Worm (Caenorhabditis elegans): Measurements from ENCODE around the gene mml-1.

Gene mml-1

ce11 chrIII:7376143-7376802 is 1.7 kb upstream of the mml-1 start (continued):
- no peak for TF ChIP-seq ceh-24 (tag; optimal IDR thresholded peaks at IDR 0.05)
- no peak for TF ChIP-seq pqm-1 (tag; optimal IDR thresholded peaks at IDR 0.05)
- TF ChIP-seq unc-55 (GFP tag; optimal IDR thresholded peaks at IDR 0.05): peak; percentile 12
- no peak for TF ChIP-seq Y22D7AL.16 (tag; optimal IDR thresholded peaks at IDR 0.05)
- TF ChIP-seq rnt-1 (tag; optimal IDR thresholded peaks at IDR 0.05): no peak
- TF ChIP-seq unc-3 (GFP tag; conservative IDR thresholded peaks at IDR 0.05): no peak
- no peak for TF ChIP-seq unc-3 (tag; optimal IDR thresholded peaks at IDR 0.05)
- no peak for TF ChIP-seq hlh-15 (tag; optimal IDR thresholded peaks at IDR 0.05)
- TF ChIP-seq ttx-3 (tag; optimal IDR thresholded peaks at IDR 0.05): no peak
- peak; percentile 20 for TF ChIP-seq unc-42 (tag; optimal IDR thresholded peaks at IDR 0.05)
- no peak for TF ChIP-seq dve-1 (tag; optimal IDR thresholded peaks at IDR 0.05)
- no peak for TF ChIP-seq F13H6.1 (tag; optimal IDR thresholded peaks at IDR 0.05)
- no peak for TF ChIP-seq ama-1 (optimal IDR thresholded peaks at IDR 0.05)
- no peak for TF ChIP-seq ceh-48 (tag; optimal IDR thresholded peaks at IDR 0.05)
- no peak for TF ChIP-seq C08G9.2 (tag; optimal IDR thresholded peaks at IDR 0.05)
- no peak for TF ChIP-seq zip-5 (tag; optimal IDR thresholded peaks at IDR 0.05)
- no peak for TF ChIP-seq C38D4.7 (GFP tag; optimal IDR thresholded peaks at IDR 0.05)
- no peak for TF ChIP-seq fax-1 (tag; optimal IDR thresholded peaks at IDR 0.05)
- TF ChIP-seq tbx-2 (tag; optimal IDR thresholded peaks at IDR 0.05): peak; percentile 41
- TF ChIP-seq madf-2 (tag; optimal IDR thresholded peaks at IDR 0.05): no peak

DNA sequence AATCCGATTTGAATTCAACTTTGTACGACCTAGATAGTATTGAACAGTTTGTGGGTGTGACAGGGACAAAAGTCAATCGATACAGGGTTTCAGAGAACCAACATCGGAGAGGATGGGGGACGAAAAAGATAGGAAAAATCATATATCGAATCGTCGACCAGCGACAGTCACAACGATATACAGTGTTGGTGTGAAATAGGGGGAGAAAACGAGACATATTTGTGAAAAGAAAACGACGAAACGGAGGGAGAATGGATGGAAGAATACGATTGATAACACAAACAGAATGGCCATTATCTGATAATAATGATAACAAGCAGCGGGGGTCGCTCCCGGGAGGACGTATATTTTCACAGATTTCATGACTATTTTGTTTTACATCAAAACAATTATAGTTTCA is 903 bp upstream of the mml-1 start:
- TF ChIP-seq unc-42 (tag; optimal IDR thresholded peaks at IDR 0.05) (no peak), hlh-8 (tag; optimal IDR thresholded peaks at IDR 0.05) (no peak), ceh-34 (tag; optimal IDR thresholded peaks at IDR 0.05) (no peak), elt-2 (tag; optimal IDR thresholded peaks at IDR 0.05) (peak; percentile 61)

DNA sequence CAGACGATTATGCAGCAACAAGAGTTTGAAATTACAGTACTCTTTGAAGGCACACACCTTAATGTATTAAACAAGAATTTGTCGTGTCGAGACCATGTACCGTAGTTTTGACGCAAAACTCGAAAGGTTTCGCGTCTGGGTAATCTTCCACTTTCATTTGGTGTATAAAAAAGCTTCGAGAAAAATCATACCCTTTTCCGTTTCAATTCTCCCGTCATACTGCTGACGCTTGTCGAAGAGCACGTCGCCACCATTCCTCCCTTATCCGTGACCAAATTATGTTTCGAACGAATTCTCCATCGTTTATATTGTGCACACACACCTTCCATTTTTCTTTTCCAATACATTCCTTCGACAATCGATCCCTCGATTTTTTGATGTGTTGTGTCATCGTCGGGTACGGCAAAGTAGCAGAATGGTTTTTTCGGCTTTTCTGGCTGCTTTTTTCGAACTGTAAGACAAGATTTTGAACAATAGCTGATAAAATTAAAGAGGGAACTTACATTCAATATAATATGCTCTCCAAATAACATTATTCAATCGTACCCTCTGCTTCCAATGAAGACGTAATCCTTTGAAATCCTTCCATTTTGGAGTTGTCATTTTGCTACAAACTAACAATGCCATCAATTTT is 612 bp downstream of the mml-1 start:
- TF ChIP-seq unc-86 (tag; optimal IDR thresholded peaks at IDR 0.05) (no peak), fax-1 (tag; optimal IDR thresholded peaks at IDR 0.05) (no peak), nhr-232 (tag; optimal IDR thresholded peaks at IDR 0.05) (no peak), che-1 (tag; optimal IDR thresholded peaks at IDR 0.05) (no peak), madf-2 (tag; optimal IDR thresholded peaks at IDR 0.05) (no peak), ceh-14 (tag; optimal IDR thresholded peaks at IDR 0.05) (no peak), unc-55 (GFP tag; optimal IDR thresholded peaks at IDR 0.05) (no peak), zip-5 (tag; optimal IDR thresholded peaks at IDR 0.05) (no peak), elt-2 (tag; optimal IDR thresholded peaks at IDR 0.05) (no peak), fkh-10 (GFP tag; optimal IDR thresholded peaks at IDR 0.05) (no peak), lin-11 (tag; optimal IDR thresholded peaks at IDR 0.05) (no peak), nfya-1 (tag; optimal IDR thresholded peaks at IDR 0.05) (no peak), ceh-2 (tag; optimal IDR thresholded peaks at IDR 0.05) (no peak), C08G9.2 (tag; optimal IDR thresholded peaks at IDR 0.05) (no peak), hlh-13 (GFP tag; optimal IDR thresholded peaks at IDR 0.05) (no peak), pat-9 (tag; optimal IDR thresholded peaks at IDR 0.05) (no peak), T23F11.4 (GFP tag; optimal IDR thresholded peaks at IDR 0.05) (no peak), pha-4 (tag; optimal IDR thresholded peaks at IDR 0.05) (no peak), eyg-1 (tag; optimal IDR thresholded peaks at IDR 0.05) (no peak), ceh-30 (tag; optimal IDR thresholded peaks at IDR 0.05) (no peak)

ce11 chrIII:7370569-7370968 is 4.0 kb downstream of the mml-1 start:
- TF ChIP-seq ref-2 (tag; optimal IDR thresholded peaks at IDR 0.05): no peak
- no peak for TF ChIP-seq pag-3 (tag; optimal IDR thresholded peaks at IDR 0.05; ENCODE audit: borderline replicate concordance)
- no peak for TF ChIP-seq ceh-30 (tag; optimal IDR thresholded peaks at IDR 0.05)
- TF ChIP-seq ceh-14 (tag; optimal IDR thresholded peaks at IDR 0.05): no peak
- no peak for TF ChIP-seq C08G9.2 (tag; optimal IDR thresholded peaks at IDR 0.05)
- no peak for TF ChIP-seq eyg-1 (tag; optimal IDR thresholded peaks at IDR 0.05)
- TF ChIP-seq syd-9 (tag; optimal IDR thresholded peaks at IDR 0.05): no peak
- no peak for TF ChIP-seq sdc-2 (tag; optimal IDR thresholded peaks at IDR 0.05)
- TF ChIP-seq unc-42 (tag; optimal IDR thresholded peaks at IDR 0.05): no peak
- TF ChIP-seq ceh-6 (GFP tag; optimal IDR thresholded peaks at IDR 0.05): no peak
- no peak for TF ChIP-seq elt-2 (tag; optimal IDR thresholded peaks at IDR 0.05)
- TF ChIP-seq fkh-6 (tag; optimal IDR thresholded peaks at IDR 0.05): no peak

Measured in whole organism, late embryonic.